Fruit fly (Drosophila melanogaster) whole organism, embryonic: ENCODE measurements around the gene CG32354.

ENCODE experiments used
- Ada2b ChIP-seq: fragments of 200-800 bp; sonication (Bioruptor generic); IDR thresholded peaks from 2 replicates; pipeline ENCODE4 v1.3.6; 2022; ENCODE audit warnings: missing biosample characterization, missing genetic modification characterization
- CG10209 ChIP-seq: fragments of 200-800 bp; sonication (Bioruptor generic); optimal IDR thresholded peaks from 3 replicates; lab custom pipeline; 2017; ENCODE audit warnings: missing biosample characterization, mild to moderate bottlenecking, missing genetic modification characterization, missing genetic modification reagents
- CG10565 ChIP-seq: fragments of 200-800 bp; sonication (Bioruptor generic); optimal IDR thresholded peaks from 3 replicates; lab custom pipeline; 2016; ENCODE audit warnings: missing biosample characterization, mild to moderate bottlenecking, missing genetic modification characterization
- CG10959 ChIP-seq: fragments of 200-800 bp; sonication (Bioruptor generic); IDR thresholded peaks from 2 replicates; pipeline ENCODE4 v1.3.6; 2022; ENCODE audit warnings: missing biosample characterization, missing genetic modification characterization
- CG10979 ChIP-seq: fragments of 200-800 bp; sonication (Bioruptor generic); optimal IDR thresholded peaks from 2 replicates; lab custom pipeline; 2018; ENCODE audit warnings: missing biosample characterization, mild to moderate bottlenecking, missing genetic modification characterization, moderate library complexity
- CG11560 ChIP-seq: fragments of 200-800 bp; sonication (Bioruptor generic); IDR thresholded peaks from 3 replicates; pipeline ENCODE4 v1.3.6; 2022; ENCODE audit warnings: missing biosample characterization, missing genetic modification characterization
- CG1233 ChIP-seq: fragments of 200-800 bp; sonication (Bioruptor generic); optimal IDR thresholded peaks from 4 replicates; lab custom pipeline; 2018; ENCODE audit warnings: missing biosample characterization, mild to moderate bottlenecking, missing genetic modification characterization
- CG16813 ChIP-seq: fragments of 200-800 bp; sonication (Bioruptor generic); IDR thresholded peaks from 3 replicates; pipeline ENCODE4 v1.3.6; 2022; ENCODE audit warnings: missing biosample characterization, missing genetic modification characterization; ENCODE audit not compliant: partially characterized antibody
- CG17359 ChIP-seq: fragments of 200-800 bp; sonication (Bioruptor generic); optimal IDR thresholded peaks from 3 replicates; lab custom pipeline; 2018; ENCODE audit warnings: missing biosample characterization, mild to moderate bottlenecking, missing genetic modification characterization, moderate library complexity
- CG3065 ChIP-seq: fragments of 200-800 bp; sonication (Bioruptor generic); optimal IDR thresholded peaks from 2 replicates; lab custom pipeline; 2016; ENCODE audit warnings: missing biosample characterization, missing genetic modification characterization
- CG34224 ChIP-seq: fragments of 200-800 bp; sonication (Bioruptor generic); IDR thresholded peaks from 3 replicates; pipeline ENCODE4 v1.3.6; 2022; ENCODE audit warnings: missing biosample characterization, missing genetic modification characterization; ENCODE audit not compliant: partially characterized antibody
- CG34376 ChIP-seq: fragments of 200-800 bp; sonication (Bioruptor generic); optimal IDR thresholded peaks from 2 replicates; lab custom pipeline; 2018; ENCODE audit warnings: missing biosample characterization, mild to moderate bottlenecking, missing genetic modification characterization
- CG42726 ChIP-seq: fragments of 200-800 bp; sonication (Bioruptor generic); IDR thresholded peaks from 2 replicates; pipeline ENCODE4 v1.3.6; 2022; ENCODE audit warnings: missing biosample characterization, missing genetic modification characterization; ENCODE audit not compliant: partially characterized antibody
- CG5953 ChIP-seq: fragments of 200-800 bp; sonication (Bioruptor generic); IDR thresholded peaks from 2 replicates; pipeline ENCODE4 v1.3.6; 2022; ENCODE audit warnings: missing biosample characterization, missing genetic modification characterization
- CG6791 ChIP-seq: fragments of 200-800 bp; sonication (Bioruptor generic); IDR thresholded peaks from 3 replicates; pipeline ENCODE4 v1.3.6; 2022; ENCODE audit warnings: missing biosample characterization, missing genetic modification characterization; ENCODE audit not compliant: partially characterized antibody
- CG8290 ChIP-seq, 3 experiments: fragments of 200-800 bp; sonication (Bioruptor generic); optimal IDR thresholded peaks; 2 replicates each; lab custom pipeline; 2016 to 2019; ENCODE audit warnings: missing biosample characterization in 3 of 3, missing genetic modification characterization in 3 of 3, mild to moderate bottlenecking in 2 of 3, moderate library complexity in 1 of 3
- CG8388 ChIP-seq: fragments of 200-800 bp; sonication (Bioruptor generic); optimal IDR thresholded peaks from 2 replicates; lab custom pipeline; 2019; ENCODE audit warnings: missing biosample characterization, mild to moderate bottlenecking, missing genetic modification characterization, moderate library complexity
- D ChIP-seq, 2 experiments: fragments of 200-800 bp in 1 of 2; fragments of >200 bp in 1 of 2; sonication (Bioruptor generic) in 1 of 2; optimal IDR thresholded peaks; 2 replicates in 1 of 2; 3 replicates in 1 of 2; lab custom pipeline; 2017; ENCODE audit warnings: mild to moderate bottlenecking in 1 of 2, missing biosample characterization in 1 of 2, missing genetic modification characterization in 1 of 2, missing genetic modification reagents in 1 of 2
- Doc3 ChIP-seq: fragments of 200-800 bp; sonication (Bioruptor generic); IDR thresholded peaks from 3 replicates; pipeline ENCODE4 v1.3.6; 2022; ENCODE audit warnings: missing biosample characterization, missing genetic modification characterization; ENCODE audit not compliant: partially characterized antibody
- HHEX ChIP-seq: fragments of 200-800 bp; sonication (Bioruptor generic); optimal IDR thresholded peaks from 3 replicates; lab custom pipeline; 2017; ENCODE audit warnings: missing biosample characterization, mild to moderate bottlenecking, missing genetic modification characterization, missing genetic modification reagents
- Hey ChIP-seq: fragments of 200-800 bp; sonication (Bioruptor generic); optimal IDR thresholded peaks from 3 replicates; lab custom pipeline; 2018; ENCODE audit warnings: missing biosample characterization, mild to moderate bottlenecking, missing genetic modification characterization
- Lim3 ChIP-seq: fragments of 200-800 bp; sonication (Bioruptor generic); IDR thresholded peaks from 2 replicates; pipeline ENCODE4 v1.3.6; 2022; ENCODE audit warnings: missing biosample characterization, missing genetic modification characterization
- Meics ChIP-seq: fragments of 200-800 bp; sonication (Bioruptor generic); optimal IDR thresholded peaks from 2 replicates; lab custom pipeline; 2017; ENCODE audit warnings: missing biosample characterization, mild to moderate bottlenecking, missing genetic modification characterization
- Neu2 ChIP-seq: fragments of 200-800 bp; sonication (Bioruptor generic); optimal IDR thresholded peaks from 3 replicates; lab custom pipeline; 2016; ENCODE audit warnings: missing biosample characterization, missing genetic modification characterization, borderline replicate concordance
- NfI ChIP-seq: fragments of 200-800 bp; sonication (Bioruptor generic); optimal IDR thresholded peaks from 3 replicates; lab custom pipeline; 2018; ENCODE audit warnings: missing biosample characterization, mild to moderate bottlenecking, missing genetic modification characterization, moderate library complexity
- Six4 ChIP-seq: fragments of 200-800 bp; sonication (Bioruptor generic); optimal IDR thresholded peaks from 2 replicates; lab custom pipeline; 2016; ENCODE audit warnings: missing biosample characterization, missing genetic modification characterization
- Stat92E ChIP-seq, 3 experiments: fragments of >200 bp in 2 of 3; fragments of 200-800 bp in 1 of 3; sonication (Bioruptor generic) in 1 of 3; optimal IDR thresholded peaks; 2 replicates each; lab custom pipeline; 2017 to 2019; ENCODE audit warnings: missing biosample characterization in 3 of 3, missing genetic modification characterization in 3 of 3, mild to moderate bottlenecking in 1 of 3, moderate library complexity in 1 of 3
- bab2 ChIP-seq: fragments of 200-800 bp; sonication (Bioruptor generic); optimal IDR thresholded peaks from 2 replicates; lab custom pipeline; 2016; ENCODE audit warnings: missing biosample characterization, missing genetic modification characterization
- bcd ChIP-seq: fragments of 200-800 bp; sonication (Bioruptor generic); optimal IDR thresholded peaks from 2 replicates; lab custom pipeline; 2017; ENCODE audit warnings: missing biosample characterization, mild to moderate bottlenecking, missing genetic modification characterization
- br ChIP-seq: fragments of >200 bp; optimal IDR thresholded peaks from 2 replicates; lab custom pipeline; 2017
- dm ChIP-seq: fragments of 200-800 bp; sonication (Bioruptor generic); optimal IDR thresholded peaks from 3 replicates; lab custom pipeline; 2016; ENCODE audit warnings: missing biosample characterization, missing genetic modification characterization
- eyg ChIP-seq: fragments of 200-800 bp; sonication (Bioruptor generic); optimal IDR thresholded peaks from 3 replicates; lab custom pipeline; 2016; ENCODE audit warnings: missing biosample characterization, missing genetic modification characterization
- fru ChIP-seq: fragments of >200 bp; optimal IDR thresholded peaks from 2 replicates; lab custom pipeline; 2017
- gcm ChIP-seq: fragments of 200-800 bp; sonication (Bioruptor generic); optimal IDR thresholded peaks from 2 replicates; lab custom pipeline; 2019; ENCODE audit warnings: missing biosample characterization, mild to moderate bottlenecking, missing genetic modification characterization, moderate library complexity
- gfzf ChIP-seq: fragments of 200-800 bp; sonication (Bioruptor generic); optimal IDR thresholded peaks from 2 replicates; lab custom pipeline; 2016; ENCODE audit warnings: missing biosample characterization, mild to moderate bottlenecking, missing genetic modification characterization, moderate library complexity
- grn ChIP-seq: fragments of 200-800 bp; sonication (Bioruptor generic); optimal IDR thresholded peaks from 3 replicates; lab custom pipeline; 2017; ENCODE audit warnings: missing biosample characterization, missing genetic modification characterization
- gsb-n ChIP-seq: fragments of 200-800 bp; sonication (Bioruptor generic); optimal IDR thresholded peaks from 3 replicates; lab custom pipeline; 2018; ENCODE audit warnings: missing biosample characterization, mild to moderate bottlenecking, missing genetic modification characterization
- hbn ChIP-seq: fragments of 200-800 bp; sonication (Bioruptor generic); IDR thresholded peaks from 2 replicates; pipeline ENCODE4 v1.3.6; 2022; ENCODE audit warnings: missing biosample characterization, missing genetic modification characterization; ENCODE audit not compliant: partially characterized antibody
- jing ChIP-seq: fragments of 200-800 bp; sonication (Bioruptor generic); optimal IDR thresholded peaks from 2 replicates; lab custom pipeline; 2018; ENCODE audit warnings: missing biosample characterization, mild to moderate bottlenecking, missing genetic modification characterization
- mam ChIP-seq: fragments of 200-800 bp; sonication (Bioruptor generic); optimal IDR thresholded peaks from 3 replicates; lab custom pipeline; 2016; ENCODE audit warnings: missing biosample characterization, missing genetic modification characterization
- mld ChIP-seq: fragments of 200-800 bp; sonication (Bioruptor generic); IDR thresholded peaks from 3 replicates; pipeline ENCODE4 v1.3.6; 2022; ENCODE audit warnings: missing biosample characterization, missing genetic modification characterization; ENCODE audit not compliant: partially characterized antibody
- nerfin-2 ChIP-seq: fragments of 200-800 bp; sonication (Bioruptor generic); IDR thresholded peaks from 2 replicates; pipeline ENCODE4 v1.3.6; 2022; ENCODE audit warnings: missing biosample characterization, missing genetic modification characterization; ENCODE audit not compliant: partially characterized antibody
- nmo ChIP-seq: fragments of 200-800 bp; sonication (Bioruptor generic); optimal IDR thresholded peaks from 2 replicates; lab custom pipeline; 2018; ENCODE audit warnings: missing biosample characterization, mild to moderate bottlenecking, missing genetic modification characterization, moderate library complexity
- nom ChIP-seq: fragments of 200-800 bp; sonication (Bioruptor generic); optimal IDR thresholded peaks from 2 replicates; lab custom pipeline; 2017; ENCODE audit warnings: missing biosample characterization, missing genetic modification characterization, mild to moderate bottlenecking, moderate library complexity, missing genetic modification reagents
- sisA ChIP-seq: fragments of 200-800 bp; sonication (Bioruptor generic); IDR thresholded peaks from 2 replicates; pipeline ENCODE4 v1.3.6; 2022; ENCODE audit warnings: missing biosample characterization, missing genetic modification characterization
- slp2 ChIP-seq: fragments of 200-800 bp; sonication (Bioruptor generic); optimal IDR thresholded peaks from 2 replicates; lab custom pipeline; 2016; ENCODE audit warnings: missing biosample characterization, missing genetic modification characterization
- wek ChIP-seq: fragments of 200-800 bp; sonication (Bioruptor generic); optimal IDR thresholded peaks from 3 replicates; lab custom pipeline; 2018; ENCODE audit warnings: missing biosample characterization, mild to moderate bottlenecking, missing genetic modification characterization, moderate library complexity
- zfh2 ChIP-seq: fragments of 200-800 bp; sonication (Bioruptor generic); optimal IDR thresholded peaks from 2 replicates; lab custom pipeline; 2016; ENCODE audit warnings: missing biosample characterization, missing genetic modification characterization

Gene CG32354

DNA sequence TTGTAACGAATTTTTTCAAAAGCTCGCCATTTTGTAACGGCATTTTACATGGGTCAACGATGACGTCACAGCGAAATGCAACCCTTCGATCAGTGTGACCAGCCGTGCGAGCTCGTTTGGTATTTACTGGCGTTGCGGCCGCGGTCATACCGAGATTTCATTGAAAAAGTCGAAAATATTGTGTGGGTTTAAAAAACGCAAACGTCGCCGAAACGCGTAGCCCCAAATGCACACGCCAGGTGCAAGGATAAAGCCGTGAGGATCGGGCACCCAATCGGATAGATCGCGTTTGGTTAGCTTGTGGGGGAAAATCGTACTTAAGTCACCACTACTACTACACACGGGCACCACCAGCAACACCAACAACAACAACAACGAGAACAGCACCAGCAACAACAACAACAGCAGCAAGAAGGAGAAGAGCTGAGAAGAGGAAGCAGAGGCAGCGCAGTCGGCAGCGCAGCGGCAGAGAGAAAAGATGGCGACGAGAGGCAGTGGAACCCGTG is 2.9 kb upstream of the CG32354 start, which contains the start of gene Cbl (continued):
- no peak for TF ChIP-seq CG10979 (tag; lab: Kevin White, UChicago)
- TF ChIP-seq zfh2 = no peak
- TF ChIP-seq bcd (GFP tag; lab: Kevin White, UChicago) = no peak
- TF ChIP-seq Meics (GFP tag; lab: Kevin White, UChicago) = no peak
- peak in 1 of 3 experiments; percentile 76 for TF ChIP-seq Stat92E (GFP tag; optimal IDR thresholded peaks at IDR 0.05; lab: Kevin White, UChicago)
- TF ChIP-seq hbn (GFP tag; lab: Robert Waterston, UW) = no peak
- no peak for TF ChIP-seq D (optimal IDR thresholded peaks at IDR 0.05; lab: Kevin White, UChicago)
- TF ChIP-seq D (GFP tag; optimal IDR thresholded peaks at IDR 0.05; lab: Kevin White, UChicago) = no peak
- TF ChIP-seq CG3065 = no peak
- TF ChIP-seq nerfin-2 (GFP tag; lab: Robert Waterston, UW) = peak; percentile 37; the same call in 1 of the 2 replicates
- TF ChIP-seq Neu2 (GFP tag; lab: Kevin White, UChicago) = no peak
- TF ChIP-seq slp2 (GFP tag; lab: Kevin White, UChicago) = no peak
- no peak for TF ChIP-seq CG17359 (tag; lab: Kevin White, UChicago)
- no peak for TF ChIP-seq grn (GFP tag; lab: Kevin White, UChicago)
- TF ChIP-seq HHEX (GFP tag; lab: Kevin White, UChicago) = peak; percentile 3
- TF ChIP-seq nom = peak; percentile 52
- no peak for TF ChIP-seq CG1233 (GFP tag; lab: Kevin White, UChicago)
- no peak for TF ChIP-seq CG10565 (GFP tag; lab: Kevin White, UChicago)
- no peak for TF ChIP-seq CG5953 (GFP tag; lab: Robert Waterston, UW)
- no peak for TF ChIP-seq Hey
- TF ChIP-seq CG11560 (tag; lab: Robert Waterston, UW) = no peak
- TF ChIP-seq CG6791 (GFP tag; lab: Robert Waterston, UW) = 0 out of 3 replicates have a peak, but pooled peaks have one; percentile 37
- no peak for TF ChIP-seq CG8388 (GFP tag; lab: Kevin White, UChicago)
- no peak for TF ChIP-seq Lim3 (GFP tag; lab: Robert Waterston, UW)
- TF ChIP-seq gcm (GFP tag; lab: Kevin White, UChicago) = no peak
- TF ChIP-seq mam (GFP tag; lab: Kevin White, UChicago) = no peak
- no peak for TF ChIP-seq br (lab: Kevin White, UChicago)
- TF ChIP-seq gsb-n (tag; lab: Kevin White, UChicago) = no peak
- no peak for TF ChIP-seq Six4 (GFP tag; lab: Kevin White, UChicago)
- TF ChIP-seq CG42726 (GFP tag; lab: Robert Waterston, UW) = 0 out of 2 replicates have a peak, but pooled peaks have one; percentile 41
- no peak for TF ChIP-seq sisA
- TF ChIP-seq bab2 = no peak
- TF ChIP-seq fru (lab: Kevin White, UChicago) = no peak
- TF ChIP-seq eyg (GFP tag; lab: Kevin White, UChicago) = no peak
- TF ChIP-seq CG34224 (GFP tag; lab: Robert Waterston, UW) = peak; percentile 34; the same call in 1 of the 3 replicates
- no peak for TF ChIP-seq CG10209 (GFP tag; lab: Kevin White, UChicago)
- no peak for TF ChIP-seq mld (GFP tag; lab: Robert Waterston, UW)
- no peak for TF ChIP-seq CG16813 (GFP tag; lab: Robert Waterston, UW)
- TF ChIP-seq nmo (GFP tag; lab: Kevin White, UChicago) = no peak
- TF ChIP-seq CG8290 (GFP tag; optimal IDR thresholded peaks at IDR 0.05; lab: Kevin White, UChicago) = no peak
- no peak for TF ChIP-seq CG8290 (tag; optimal IDR thresholded peaks at IDR 0.05; lab: Kevin White, UChicago)
- peak; percentile 94 for TF ChIP-seq gfzf (GFP tag; lab: Kevin White, UChicago)
- TF ChIP-seq CG10959 (GFP tag; lab: Robert Waterston, UW) = no peak
- peak; percentile 21 for TF ChIP-seq dm (GFP tag; lab: Kevin White, UChicago)
- TF ChIP-seq Doc3 = no peak
- TF ChIP-seq Ada2b = no peak
- TF ChIP-seq wek (GFP tag; lab: Kevin White, UChicago) = peak; percentile 9
- no peak for TF ChIP-seq jing (GFP tag; lab: Kevin White, UChicago)
- no peak for TF ChIP-seq NfI
- TF ChIP-seq CG34376 = peak; percentile 33
